Fruit fly (Drosophila melanogaster) whole organism, adult: ENCODE results near the gene Rcc1.

Experiments
- CG7045 ChIP-seq: fragments of 200-800 bp; sonication (Bioruptor generic); optimal IDR thresholded peaks from 2 replicates; lab custom pipeline; 2017; ENCODE audit warnings: missing biosample characterization, mild to moderate bottlenecking, missing genetic modification characterization
- bab1 ChIP-seq: fragments of 200-800 bp; sonication (Bioruptor generic); optimal IDR thresholded peaks from 3 replicates; lab custom pipeline; 2019; ENCODE audit warnings: missing biosample characterization, mild to moderate bottlenecking, missing genetic modification characterization, moderate library complexity
- kay ChIP-seq: fragments of 200-800 bp; sonication (Bioruptor generic); peaks from one replicate; lab custom pipeline; 2016; ENCODE audit warnings: missing biosample characterization, missing genetic modification characterization, borderline replicate concordance
- pad ChIP-seq: fragments of 200-800 bp; sonication (Bioruptor generic); optimal IDR thresholded peaks from 3 replicates; lab custom pipeline; 2017; ENCODE audit warnings: missing biosample characterization, missing genetic modification characterization, mild to moderate bottlenecking, moderate library complexity, missing genetic modification reagents
- toe ChIP-seq: fragments of 200-800 bp; sonication (Bioruptor generic); optimal IDR thresholded peaks from 2 replicates; lab custom pipeline; 2016; ENCODE audit warnings: missing biosample characterization, missing genetic modification characterization

dm6 chr3L:5964399-5964798 lies 31.8 kb upstream of the Rcc1 start:
- TF ChIP-seq bab1 (GFP tag; lab: Kevin White, UChicago), result no peak
- no peak for TF ChIP-seq CG7045 (GFP tag; lab: Kevin White, UChicago)
- TF ChIP-seq pad (GFP tag; lab: Kevin White, UChicago), result no peak
- no peak for TF ChIP-seq kay (GFP tag; lab: Kevin White, UChicago)
- no peak for TF ChIP-seq toe (GFP tag; lab: Kevin White, UChicago)
